Fruit fly (Drosophila melanogaster) whole organism, embryonic: Measurements from ENCODE around the gene CG9926.

Experiments used
- ATbp ChIP-seq: fragments of 200-800 bp; sonication (Bioruptor generic); optimal IDR thresholded peaks from 2 replicates; lab custom pipeline; 2017; ENCODE audit warnings: missing biosample characterization, mild to moderate bottlenecking, missing genetic modification characterization, missing genetic modification reagents
- C15 ChIP-seq: fragments of 200-800 bp; sonication (Bioruptor generic); IDR thresholded peaks from 3 replicates; pipeline ENCODE4 v1.3.6; 2022; ENCODE audit warnings: missing biosample characterization, missing genetic modification characterization
- CG10209 ChIP-seq: fragments of 200-800 bp; sonication (Bioruptor generic); optimal IDR thresholded peaks from 3 replicates; lab custom pipeline; 2017; ENCODE audit warnings: missing biosample characterization, mild to moderate bottlenecking, missing genetic modification characterization, missing genetic modification reagents
- CG10654 ChIP-seq: fragments of 200-800 bp; sonication (Bioruptor generic); optimal IDR thresholded peaks from 2 replicates; lab custom pipeline; 2016; ENCODE audit warnings: missing biosample characterization, missing genetic modification characterization
- CG11398 ChIP-seq: fragments of 200-800 bp; sonication (Bioruptor generic); optimal IDR thresholded peaks from 2 replicates; lab custom pipeline; 2016; ENCODE audit warnings: missing biosample characterization, missing genetic modification characterization
- CG12391 ChIP-seq: fragments of 200-800 bp; sonication (Bioruptor generic); optimal IDR thresholded peaks from 3 replicates; lab custom pipeline; 2018; ENCODE audit warnings: missing biosample characterization, mild to moderate bottlenecking, missing genetic modification characterization, moderate library complexity
- CG14441 ChIP-seq: fragments of 200-800 bp; sonication (Bioruptor generic); IDR thresholded peaks from 2 replicates; pipeline ENCODE4 v1.3.6; 2022; ENCODE audit warnings: missing biosample characterization, missing genetic modification characterization
- CG15601 ChIP-seq: fragments of 200-800 bp; sonication (Bioruptor generic); optimal IDR thresholded peaks from 3 replicates; lab custom pipeline; 2019; ENCODE audit warnings: missing biosample characterization, mild to moderate bottlenecking, missing genetic modification characterization, moderate library complexity
- CG17359 ChIP-seq: fragments of 200-800 bp; sonication (Bioruptor generic); optimal IDR thresholded peaks from 3 replicates; lab custom pipeline; 2018; ENCODE audit warnings: missing biosample characterization, mild to moderate bottlenecking, missing genetic modification characterization, moderate library complexity
- CG17912 ChIP-seq: fragments of 200-800 bp; sonication (Bioruptor generic); optimal IDR thresholded peaks from 2 replicates; lab custom pipeline; 2018; ENCODE audit warnings: missing biosample characterization, mild to moderate bottlenecking, missing genetic modification characterization
- CG1832 ChIP-seq: fragments of 200-800 bp; sonication (Bioruptor generic); optimal IDR thresholded peaks from 2 replicates; lab custom pipeline; 2017; ENCODE audit warnings: missing biosample characterization, mild to moderate bottlenecking, missing genetic modification characterization, inconsistent platforms
- CG18599 ChIP-seq: fragments of 200-800 bp; sonication (Bioruptor generic); optimal IDR thresholded peaks from 3 replicates; lab custom pipeline; 2017; ENCODE audit warnings: missing biosample characterization, missing genetic modification characterization, mild to moderate bottlenecking, moderate library complexity, missing genetic modification reagents
- CG33557 ChIP-seq: fragments of 200-800 bp; sonication (Bioruptor generic); optimal IDR thresholded peaks from 2 replicates; lab custom pipeline; 2019; ENCODE audit warnings: missing biosample characterization, mild to moderate bottlenecking, missing genetic modification characterization, moderate library complexity
- CG4360 ChIP-seq: fragments of 200-800 bp; sonication (Bioruptor generic); IDR thresholded peaks from 2 replicates; pipeline ENCODE4 v1.3.6; 2022; ENCODE audit warnings: missing biosample characterization, missing genetic modification characterization
- CG6272 ChIP-seq: fragments of 200-800 bp; sonication (Bioruptor generic); IDR thresholded peaks from 2 replicates; pipeline ENCODE4 v1.3.6; 2022; ENCODE audit warnings: missing biosample characterization, missing genetic modification characterization
- CG6791 ChIP-seq: fragments of 200-800 bp; sonication (Bioruptor generic); IDR thresholded peaks from 3 replicates; pipeline ENCODE4 v1.3.6; 2022; ENCODE audit warnings: missing biosample characterization, missing genetic modification characterization; ENCODE audit not compliant: partially characterized antibody
- CG7357 ChIP-seq: fragments of 200-800 bp; sonication (Bioruptor generic); IDR thresholded peaks from 3 replicates; pipeline ENCODE4 v1.3.6; 2022; ENCODE audit warnings: missing biosample characterization, missing genetic modification characterization
- CG8290 ChIP-seq, 3 experiments: fragments of 200-800 bp; sonication (Bioruptor generic); optimal IDR thresholded peaks; 2 replicates each; lab custom pipeline; 2016 to 2019; ENCODE audit warnings: missing biosample characterization in 3 of 3, missing genetic modification characterization in 3 of 3, mild to moderate bottlenecking in 2 of 3, moderate library complexity in 1 of 3
- CG8478 ChIP-seq: fragments of >200 bp; optimal IDR thresholded peaks from 2 replicates; lab custom pipeline; 2018
- CG8924 ChIP-seq: fragments of 200-800 bp; optimal IDR thresholded peaks from 3 replicates; lab custom pipeline; 2019; ENCODE audit warnings: missing biosample characterization, mild to moderate bottlenecking, missing genetic modification characterization, moderate library complexity
- CG9437 ChIP-seq: fragments of 200-800 bp; sonication (Bioruptor generic); optimal IDR thresholded peaks from 2 replicates; lab custom pipeline; 2018; ENCODE audit warnings: missing biosample characterization, mild to moderate bottlenecking, missing genetic modification characterization
- CG9727 ChIP-seq: fragments of 200-800 bp; sonication (Bioruptor generic); optimal IDR thresholded peaks from 3 replicates; lab custom pipeline; 2017; ENCODE audit warnings: missing biosample characterization, mild to moderate bottlenecking, missing genetic modification characterization
- D ChIP-seq, 2 experiments: fragments of 200-800 bp in 1 of 2; fragments of >200 bp in 1 of 2; sonication (Bioruptor generic) in 1 of 2; optimal IDR thresholded peaks; 2 replicates in 1 of 2; 3 replicates in 1 of 2; lab custom pipeline; 2017; ENCODE audit warnings: mild to moderate bottlenecking in 1 of 2, missing biosample characterization in 1 of 2, missing genetic modification characterization in 1 of 2, missing genetic modification reagents in 1 of 2
- D19A ChIP-seq: fragments of 200-800 bp; optimal IDR thresholded peaks from 3 replicates; lab custom pipeline; 2019; ENCODE audit warnings: missing biosample characterization, mild to moderate bottlenecking, missing genetic modification characterization, moderate library complexity
- Doc3 ChIP-seq: fragments of 200-800 bp; sonication (Bioruptor generic); IDR thresholded peaks from 3 replicates; pipeline ENCODE4 v1.3.6; 2022; ENCODE audit warnings: missing biosample characterization, missing genetic modification characterization; ENCODE audit not compliant: partially characterized antibody
- H15 ChIP-seq: fragments of 200-800 bp; sonication (Bioruptor generic); IDR thresholded peaks from 3 replicates; pipeline ENCODE4 v1.3.6; 2022; ENCODE audit warnings: missing biosample characterization, missing genetic modification characterization
- H2.0 ChIP-seq: fragments of 200-800 bp; sonication (Bioruptor generic); IDR thresholded peaks from 2 replicates; pipeline ENCODE4 v1.3.6; 2022; ENCODE audit warnings: missing biosample characterization, missing genetic modification characterization
- Max ChIP-seq: fragments of 200-800 bp; sonication (Bioruptor generic); optimal IDR thresholded peaks from 2 replicates; lab custom pipeline; 2016; ENCODE audit warnings: missing biosample characterization, mild to moderate bottlenecking, missing genetic modification characterization
- Med ChIP-seq: fragments of 200-800 bp; sonication (Bioruptor generic); peaks from one replicate; lab custom pipeline; 2016; ENCODE audit warnings: missing biosample characterization, missing genetic modification characterization, mild to moderate bottlenecking, inconsistent platforms, moderate library complexity
- Scr ChIP-seq: fragments of 200-800 bp; sonication (Bioruptor generic); IDR thresholded peaks from 2 replicates; pipeline ENCODE4 v1.3.6; 2022; ENCODE audit warnings: missing biosample characterization, missing genetic modification characterization; ENCODE audit not compliant: partially characterized antibody
- Taf1 ChIP-seq: fragments of 200-800 bp; sonication (Bioruptor generic); IDR thresholded peaks from 2 replicates; pipeline ENCODE4 v1.3.6; 2022; ENCODE audit warnings: missing biosample characterization, missing genetic modification characterization
- ase ChIP-seq: fragments of 200-800 bp; sonication (Bioruptor generic); IDR thresholded peaks from 3 replicates; pipeline ENCODE4 v1.3.6; 2022; ENCODE audit warnings: missing biosample characterization, missing genetic modification characterization
- bbx ChIP-seq: fragments of 200-800 bp; sonication (Bioruptor generic); IDR thresholded peaks from 2 replicates; pipeline ENCODE4 v1.3.6; 2022; ENCODE audit warnings: missing biosample characterization, missing genetic modification characterization; ENCODE audit not compliant: partially characterized antibody
- chif ChIP-seq, 2 experiments: fragments of 200-800 bp; sonication (Bioruptor generic); optimal IDR thresholded peaks; 3 replicates each; lab custom pipeline; 2016; ENCODE audit warnings: missing biosample characterization in 2 of 2, missing genetic modification characterization in 2 of 2
- corto ChIP-seq: fragments of 200-800 bp; sonication (Bioruptor generic); optimal IDR thresholded peaks from 2 replicates; lab custom pipeline; 2016; ENCODE audit warnings: missing biosample characterization, mild to moderate bottlenecking, missing genetic modification characterization, moderate library complexity
- croc ChIP-seq: fragments of 200-800 bp; sonication (Bioruptor generic); conservative IDR thresholded peaks from 3 replicates; pipeline ENCODE4 v1.3.6; 2022; ENCODE audit warnings: missing biosample characterization, missing genetic modification characterization
- fd64A ChIP-seq: fragments of 200-800 bp; sonication (Bioruptor generic); optimal IDR thresholded peaks from 3 replicates; lab custom pipeline; 2018; ENCODE audit warnings: missing biosample characterization, mild to moderate bottlenecking, missing genetic modification characterization
- knrl ChIP-seq: fragments of 200-800 bp; sonication (Bioruptor generic); IDR thresholded peaks from 3 replicates; pipeline ENCODE4 v1.3.6; 2022; ENCODE audit warnings: missing biosample characterization, missing genetic modification characterization; ENCODE audit not compliant: partially characterized antibody
- lov ChIP-seq, 2 experiments: fragments of 200-800 bp in 1 of 2; fragments of >200 bp in 1 of 2; sonication (Bioruptor generic) in 1 of 2; IDR thresholded peaks in 1 of 2; optimal IDR thresholded peaks in 1 of 2; 2 replicates in 1 of 2; 3 replicates in 1 of 2; pipeline versions ENCODE4 v1.3.6 to Lab custom; 2017 to 2022; ENCODE audit warnings: missing biosample characterization in 1 of 2, missing genetic modification characterization in 1 of 2
- nau ChIP-seq: fragments of 200-800 bp; sonication (Bioruptor generic); optimal IDR thresholded peaks from 3 replicates; lab custom pipeline; 2017; ENCODE audit warnings: missing biosample characterization, mild to moderate bottlenecking, missing genetic modification characterization, missing genetic modification reagents
- nom ChIP-seq: fragments of 200-800 bp; sonication (Bioruptor generic); optimal IDR thresholded peaks from 2 replicates; lab custom pipeline; 2017; ENCODE audit warnings: missing biosample characterization, missing genetic modification characterization, mild to moderate bottlenecking, moderate library complexity, missing genetic modification reagents
- onecut ChIP-seq: fragments of 200-800 bp; sonication (Bioruptor generic); IDR thresholded peaks from 2 replicates; pipeline ENCODE4 v1.3.6; 2022; ENCODE audit warnings: missing biosample characterization, missing genetic modification characterization
- pb ChIP-seq: fragments of 200-800 bp; sonication (Bioruptor generic); optimal IDR thresholded peaks from 3 replicates; lab custom pipeline; 2016; ENCODE audit warnings: missing biosample characterization, missing genetic modification characterization
- seq ChIP-seq: fragments of 200-800 bp; sonication (Bioruptor generic); IDR thresholded peaks from 2 replicates; pipeline ENCODE4 v1.3.6; 2022; ENCODE audit warnings: missing biosample characterization, missing genetic modification characterization
- ssp ChIP-seq: fragments of 200-800 bp; sonication (Bioruptor generic); IDR thresholded peaks from 2 replicates; pipeline ENCODE4 v1.3.6; 2022; ENCODE audit warnings: missing biosample characterization, missing genetic modification characterization
- tin ChIP-seq: fragments of 200-800 bp; sonication (Bioruptor generic); optimal IDR thresholded peaks from 3 replicates; lab custom pipeline; 2016; ENCODE audit warnings: missing biosample characterization, missing genetic modification characterization

The CG9926 gene

DNA sequence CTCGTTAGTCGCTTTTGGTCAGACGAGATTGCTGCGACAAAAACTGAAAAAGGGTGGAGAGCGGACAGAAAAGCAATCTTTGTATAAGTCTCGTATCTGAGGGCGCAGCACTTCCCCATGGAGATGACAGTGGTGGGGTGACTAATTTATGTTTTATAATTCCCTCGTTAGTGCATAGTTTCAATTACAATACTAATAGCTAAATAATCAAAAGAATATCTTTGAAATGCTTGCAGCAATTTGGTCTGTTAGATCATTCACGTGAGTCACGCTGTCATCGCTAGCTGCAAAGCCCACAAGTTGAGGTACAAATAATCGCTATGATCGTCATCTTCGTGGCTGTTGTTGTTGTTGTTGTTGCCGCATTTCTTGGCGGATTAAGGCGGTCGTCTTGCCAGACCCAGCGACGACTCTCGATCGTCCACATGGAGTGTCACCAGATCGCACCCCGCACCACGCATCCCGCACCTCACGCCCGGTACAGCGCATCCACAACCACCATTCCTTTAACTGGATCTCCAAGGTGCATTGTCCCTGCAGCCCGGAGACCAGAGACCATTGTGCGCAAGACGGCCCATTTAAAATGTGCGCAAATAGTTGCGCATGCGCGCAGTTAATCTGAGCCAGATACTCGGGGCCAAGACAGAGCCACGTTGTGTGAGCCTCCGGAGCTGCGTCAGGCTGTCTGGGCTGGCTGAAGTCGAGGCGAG is 29.0 kb downstream of the CG9926 start (continued):
- TF ChIP-seq D (optimal IDR thresholded peaks at IDR 0.05; lab: Kevin White, UChicago) (no peak), D (GFP tag; optimal IDR thresholded peaks at IDR 0.05; lab: Kevin White, UChicago) (peak; percentile 38), seq (no peak), ssp (0 out of 2 replicates have a peak, but pooled peaks have one; percentile 14), onecut (peak; percentile 47; the same call in 1 of the 2 replicates), CG18599 (GFP tag; lab: Kevin White, UChicago) (peak; percentile 30), CG7357 (0 out of 3 replicates have a peak, but pooled peaks have one; percentile 43), Med (peak; percentile 78), CG17912 (no peak), CG10209 (GFP tag; lab: Kevin White, UChicago) (no peak), nom (GFP tag; lab: Kevin White, UChicago) (peak; percentile 77), CG9437 (GFP tag; lab: Kevin White, UChicago) (no peak), Taf1 (GFP tag; lab: Robert Waterston, UW) (no peak), CG17359 (peak; percentile 42), CG33557 (peak; percentile 3), C15 (no peak), H15 (GFP tag; lab: Robert Waterston, UW) (peak; percentile 17; the same call in 1 of the 3 replicates), ase (0 out of 3 replicates have a peak, but pooled peaks have one; percentile 52), knrl (GFP tag; lab: Robert Waterston, UW) (peak; percentile 52; the same call in 2 of the 3 replicates), tin (GFP tag; lab: Kevin White, UChicago) (peak; percentile 40), pb (no peak), CG6791 (GFP tag; lab: Robert Waterston, UW) (peak; percentile 59; the same call in 2 of the 3 replicates), CG6272 (GFP tag; lab: Robert Waterston, UW) (peak; percentile 24; the same call in 1 of the 2 replicates), lov (optimal IDR thresholded peaks at IDR 0.05; lab: Kevin White, UChicago) (no peak), lov (GFP tag; IDR thresholded peaks at IDR 0.05; lab: Robert Waterston, UW) (0 out of 3 replicates have a peak, but pooled peaks have one; percentile 35), CG10654 (GFP tag; lab: Kevin White, UChicago) (no peak), croc (peak; percentile 36; the same call in 1 of the 3 replicates), nau (peak; percentile 3), H2.0 (0 out of 2 replicates have a peak, but pooled peaks have one; percentile 31), CG11398 (GFP tag; lab: Kevin White, UChicago) (no peak), Doc3 (GFP tag; lab: Robert Waterston, UW) (peak; percentile 64), Max (GFP tag; lab: Kevin White, UChicago) (no peak), fd64A (GFP tag; lab: Kevin White, UChicago) (peak; percentile 17), ATbp (GFP tag; lab: Kevin White, UChicago) (peak; percentile 16), chif (GFP tag; optimal IDR thresholded peaks at IDR 0.05; lab: Kevin White, UChicago) (peak; percentile 1 to 27), CG4360 (GFP tag; lab: Robert Waterston, UW) (peak; percentile 67), corto (GFP tag; lab: Kevin White, UChicago) (peak; percentile 56), bbx (GFP tag; lab: Robert Waterston, UW) (0 out of 2 replicates have a peak, but pooled peaks have one; percentile 28), D19A (tag; lab: Kevin White, UChicago) (peak; percentile 36), CG1832 (GFP tag; lab: Kevin White, UChicago) (no peak), CG12391 (tag; lab: Kevin White, UChicago) (no peak), CG9727 (GFP tag; lab: Kevin White, UChicago) (peak; percentile 5), Scr (GFP tag; lab: Robert Waterston, UW) (peak; percentile 59), CG14441 (GFP tag; lab: Robert Waterston, UW) (0 out of 2 replicates have a peak, but pooled peaks have one; percentile 17), CG8924 (tag; lab: Kevin White, UChicago) (peak; percentile 26), CG8478 (no peak), CG8290 (GFP tag; optimal IDR thresholded peaks at IDR 0.05; lab: Kevin White, UChicago) (no peak), CG8290 (tag; optimal IDR thresholded peaks at IDR 0.05; lab: Kevin White, UChicago) (peak in 1 of 2 experiments; percentile 16), CG15601 (peak; percentile 7)
